Fruit fly (Drosophila melanogaster): Measurements from ENCODE around the gene CG1910.

The CG1910 gene

DNA sequence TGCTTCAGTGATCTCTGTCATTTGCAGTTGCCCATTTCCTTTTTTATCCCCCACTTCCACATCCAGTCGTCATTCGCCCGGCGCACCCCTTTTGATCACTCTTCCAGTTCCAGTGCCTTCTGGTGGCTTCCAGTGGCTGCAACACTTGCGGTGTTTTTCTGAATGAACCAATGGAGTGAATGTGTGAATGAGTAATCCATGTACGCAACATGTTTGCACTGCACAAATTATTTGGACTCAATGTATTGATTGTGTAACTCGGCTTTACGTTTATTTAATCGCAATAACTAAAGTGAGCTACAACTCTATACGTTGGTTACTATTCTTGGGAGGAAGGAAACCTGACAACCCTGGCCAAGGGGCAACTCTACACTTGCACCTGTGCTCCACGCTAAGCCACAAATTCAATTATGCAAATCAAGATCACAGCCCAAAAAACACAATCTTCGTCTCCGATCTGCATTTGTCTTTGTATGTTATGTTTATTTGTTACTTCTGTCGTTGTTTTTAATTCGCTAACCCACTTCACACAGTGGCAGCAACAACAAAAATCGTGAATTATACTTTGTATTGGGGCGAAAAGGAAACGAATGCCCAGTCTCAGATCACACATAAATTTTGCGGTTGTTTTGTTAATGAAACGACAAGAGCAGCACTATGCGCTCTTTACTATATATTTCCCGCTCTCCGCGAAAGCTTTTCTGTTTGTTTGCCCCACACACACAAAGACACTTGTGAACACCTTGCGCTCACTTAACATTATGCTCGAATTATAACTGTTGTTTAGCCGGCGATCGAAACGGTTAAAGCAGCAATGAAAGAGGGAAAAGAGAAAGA lies 32.3 kb upstream of the CG1910 start:
- TF ChIP-seq CG32006 (GFP tag; optimal IDR thresholded peaks at IDR 0.05) = peak; percentile 23
- TF ChIP-seq Eip78C (GFP tag) = peak; percentile 69
- TF ChIP-seq CG6163 (GFP tag; IDR thresholded peaks at IDR 0.05) = 0 out of 3 replicates have a peak, but pooled peaks have one; percentile 20
- 0 out of 3 replicates have a peak, but pooled peaks have one; percentile 27 for TF ChIP-seq CG8119 (GFP tag; IDR thresholded peaks at IDR 0.05)
- no peak for TF ChIP-seq CG6808 (GFP tag; optimal IDR thresholded peaks at IDR 0.05)
- TF ChIP-seq OdsH (GFP tag; optimal IDR thresholded peaks at IDR 0.05) = no peak
- TF ChIP-seq dsx (GFP tag; optimal IDR thresholded peaks at IDR 0.05; ENCODE audit: poor library complexity, severe bottlenecking) = peak; percentile 23
- TF ChIP-seq eg (GFP tag; IDR thresholded peaks at IDR 0.05) = peak; percentile 28; the same call in 1 of the 3 replicates

DNA sequence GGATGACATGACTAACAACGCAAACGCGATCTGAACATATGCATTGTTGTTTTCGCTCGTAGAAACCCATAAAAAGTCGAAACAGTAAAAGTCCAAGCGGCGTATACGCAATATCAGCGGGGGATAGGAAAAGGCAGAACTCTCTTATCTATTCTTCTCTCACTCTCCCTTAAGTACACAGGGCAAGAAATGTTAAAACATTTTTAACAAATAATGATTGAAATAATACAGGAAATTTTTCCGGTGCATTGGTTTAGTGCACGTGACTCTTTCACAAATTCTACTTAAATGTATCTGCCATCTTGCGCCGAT lies 31.8 kb upstream of the CG1910 start:
- peak; percentile 70 for TF ChIP-seq fkh (GFP tag; optimal IDR thresholded peaks at IDR 0.05)
- peak; percentile 13 for TF ChIP-seq topi (GFP tag; optimal IDR thresholded peaks at IDR 0.05)
- TF ChIP-seq Blimp-1 (GFP tag; optimal IDR thresholded peaks at IDR 0.05) = no peak
- peak; percentile 7 for TF ChIP-seq achi (GFP tag; optimal IDR thresholded peaks at IDR 0.05)
- TF ChIP-seq Hr38 (GFP tag; optimal IDR thresholded peaks at IDR 0.05) = no peak
- TF ChIP-seq Sox14 (GFP tag; optimal IDR thresholded peaks at IDR 0.05) = no peak
- TF ChIP-seq Sox15 (GFP tag; optimal IDR thresholded peaks at IDR 0.05) = no peak
- TF ChIP-seq net (GFP tag; optimal IDR thresholded peaks at IDR 0.05) = peak; percentile 36
- no peak for TF ChIP-seq fd59A (GFP tag; optimal IDR thresholded peaks at IDR 0.05)
- TF ChIP-seq CG6276 (GFP tag; optimal IDR thresholded peaks at IDR 0.05) = no peak
- TF ChIP-seq Smox (GFP tag; optimal IDR thresholded peaks at IDR 0.05) = peak; percentile 20
- TF ChIP-seq CG8632 (GFP tag; optimal IDR thresholded peaks at IDR 0.05) = no peak
- peak; percentile 77 for TF ChIP-seq svp (GFP tag)
- TF ChIP-seq Sox102F (GFP tag; optimal IDR thresholded peaks at IDR 0.05) = peak; percentile 14
- TF ChIP-seq CG11294 (GFP tag; IDR thresholded peaks at IDR 0.05) = no peak
- TF ChIP-seq Eip78C (GFP tag) = peak; percentile 61
- TF ChIP-seq eg (GFP tag; IDR thresholded peaks at IDR 0.05) = 0 out of 3 replicates have a peak, but pooled peaks have one; percentile 27
- no peak for TF ChIP-seq CG15336 (GFP tag; IDR thresholded peaks at IDR 0.05)
- TF ChIP-seq lz (GFP tag; optimal IDR thresholded peaks at IDR 0.05) = peak; percentile 2
- TF ChIP-seq cyc (GFP tag; optimal IDR thresholded peaks at IDR 0.05) = peak; percentile 15
- peak; percentile 2 for TF ChIP-seq pdm3 (GFP tag; optimal IDR thresholded peaks at IDR 0.05)
- TF ChIP-seq CG6854 (GFP tag; optimal IDR thresholded peaks at IDR 0.05) = no peak
- TF ChIP-seq CG6163 (GFP tag; IDR thresholded peaks at IDR 0.05) = peak; percentile 12; the same call in 1 of the 3 replicates

dm6 chr3R:31716265-31716664 lies 31.2 kb upstream of the CG1910 start:
- TF ChIP-seq CG7368 (GFP tag; optimal IDR thresholded peaks at IDR 0.05) (no peak), net (GFP tag; optimal IDR thresholded peaks at IDR 0.05) (no peak), Ets21C (GFP tag; optimal IDR thresholded peaks at IDR 0.05) (no peak), salr (GFP tag; optimal IDR thresholded peaks at IDR 0.05) (no peak), Hr4 (GFP tag; optimal IDR thresholded peaks at IDR 0.05) (no peak), pdm3 (GFP tag; optimal IDR thresholded peaks at IDR 0.05) (no peak), CG3032 (tag; optimal IDR thresholded peaks at IDR 0.05) (no peak), Hr39 (GFP tag; optimal IDR thresholded peaks at IDR 0.05) (no peak), Smox (GFP tag; optimal IDR thresholded peaks at IDR 0.05) (no peak), CG9139 (GFP tag; optimal IDR thresholded peaks at IDR 0.05) (no peak), Lpt (GFP tag; optimal IDR thresholded peaks at IDR 0.05) (no peak), fd59A (GFP tag; optimal IDR thresholded peaks at IDR 0.05) (no peak), Eip78C (GFP tag) (no peak), Gug (GFP tag; IDR thresholded peaks at IDR 0.05) (no peak), acj6 (GFP tag; optimal IDR thresholded peaks at IDR 0.05) (no peak), CG6163 (GFP tag; IDR thresholded peaks at IDR 0.05) (no peak), CG6792 (GFP tag; optimal IDR thresholded peaks at IDR 0.05) (no peak), CG11902 (GFP tag; optimal IDR thresholded peaks at IDR 0.05) (no peak), CG8632 (GFP tag; optimal IDR thresholded peaks at IDR 0.05) (no peak), CG8319 (GFP tag; optimal IDR thresholded peaks at IDR 0.05) (no peak)

All from whole organism, prepupa.